Fruit fly (Drosophila melanogaster) whole organism, adult: ENCODE measurements around the gene E5.

ENCODE experiments used
- CG11617 ChIP-seq: fragments of 200-800 bp; sonication (Bioruptor generic); optimal IDR thresholded peaks from 2 replicates; lab custom pipeline; 2017; ENCODE audit warnings: mild to moderate bottlenecking, missing biosample characterization, missing genetic modification reagents, missing genetic modification characterization
- CG12768 ChIP-seq: fragments of 200-800 bp; sonication (Bioruptor generic); optimal IDR thresholded peaks from 2 replicates; lab custom pipeline; 2017; ENCODE audit warnings: missing biosample characterization, missing genetic modification characterization, mild to moderate bottlenecking, moderate library complexity, missing genetic modification reagents
- CG14711 ChIP-seq: fragments of 200-800 bp; sonication (Bioruptor generic); optimal IDR thresholded peaks from 2 replicates; lab custom pipeline; 2018; ENCODE audit warnings: missing biosample characterization, mild to moderate bottlenecking, missing genetic modification characterization, moderate library complexity
- CG1620 ChIP-seq: fragments of 200-800 bp; sonication (Bioruptor generic); optimal IDR thresholded peaks from 2 replicates; lab custom pipeline; 2016; ENCODE audit warnings: missing biosample characterization, missing genetic modification characterization
- CG33017 ChIP-seq: fragments of 200-800 bp; sonication (Bioruptor generic); optimal IDR thresholded peaks from 2 replicates; lab custom pipeline; 2018; ENCODE audit warnings: missing biosample characterization, mild to moderate bottlenecking, missing genetic modification characterization, moderate library complexity
- CG5204 ChIP-seq: fragments of 200-800 bp; sonication (Bioruptor generic); optimal IDR thresholded peaks from 2 replicates; lab custom pipeline; 2016; ENCODE audit warnings: missing biosample characterization, missing genetic modification characterization
- CG7045 ChIP-seq: fragments of 200-800 bp; sonication (Bioruptor generic); optimal IDR thresholded peaks from 2 replicates; lab custom pipeline; 2017; ENCODE audit warnings: missing biosample characterization, mild to moderate bottlenecking, missing genetic modification characterization
- CG7101 ChIP-seq: fragments of 200-800 bp; sonication (Bioruptor generic); optimal IDR thresholded peaks from 2 replicates; lab custom pipeline; 2018; ENCODE audit warnings: missing biosample characterization, mild to moderate bottlenecking, missing genetic modification characterization, moderate library complexity
- Clk ChIP-seq: fragments of 200-800 bp; sonication (Bioruptor generic); optimal IDR thresholded peaks from 2 replicates; lab custom pipeline; 2017; ENCODE audit warnings: missing biosample characterization, missing genetic modification characterization
- Crg-1 ChIP-seq: fragments of 200-800 bp; sonication (Bioruptor generic); optimal IDR thresholded peaks from 2 replicates; lab custom pipeline; 2016; ENCODE audit warnings: missing biosample characterization, missing genetic modification characterization
- Hr96 ChIP-seq: fragments of 200-800 bp; sonication (Bioruptor generic); optimal IDR thresholded peaks from 2 replicates; lab custom pipeline; 2016; ENCODE audit warnings: missing biosample characterization, missing genetic modification characterization
- Mnt ChIP-seq: fragments of 200-800 bp; sonication (Bioruptor generic); optimal IDR thresholded peaks from 2 replicates; lab custom pipeline; 2016; ENCODE audit warnings: missing biosample characterization, mild to moderate bottlenecking, missing genetic modification characterization
- bab1 ChIP-seq: fragments of 200-800 bp; sonication (Bioruptor generic); optimal IDR thresholded peaks from 3 replicates; lab custom pipeline; 2019; ENCODE audit warnings: missing biosample characterization, mild to moderate bottlenecking, missing genetic modification characterization, moderate library complexity
- cic ChIP-seq: fragments of 200-800 bp; sonication (Bioruptor generic); optimal IDR thresholded peaks from 2 replicates; lab custom pipeline; 2017; ENCODE audit warnings: missing biosample characterization, mild to moderate bottlenecking, missing genetic modification characterization, moderate library complexity
- cnc ChIP-seq, 2 experiments: fragments of >200 bp; optimal IDR thresholded peaks; 2 replicates each; lab custom pipeline; 2017
- kay ChIP-seq: fragments of 200-800 bp; sonication (Bioruptor generic); peaks from one replicate; lab custom pipeline; 2016; ENCODE audit warnings: missing biosample characterization, missing genetic modification characterization, borderline replicate concordance
- ovo ChIP-seq: fragments of 200-800 bp; sonication (Bioruptor generic); optimal IDR thresholded peaks from 2 replicates; lab custom pipeline; 2016; ENCODE audit warnings: missing biosample characterization, missing genetic modification characterization
- pad ChIP-seq: fragments of 200-800 bp; sonication (Bioruptor generic); optimal IDR thresholded peaks from 3 replicates; lab custom pipeline; 2017; ENCODE audit warnings: missing biosample characterization, missing genetic modification characterization, mild to moderate bottlenecking, moderate library complexity, missing genetic modification reagents
- tj ChIP-seq: fragments of 200-800 bp; sonication (Bioruptor generic); optimal IDR thresholded peaks from 3 replicates; lab custom pipeline; 2017; ENCODE audit warnings: missing biosample characterization, mild to moderate bottlenecking, missing genetic modification characterization, moderate library complexity
- toe ChIP-seq: fragments of 200-800 bp; sonication (Bioruptor generic); optimal IDR thresholded peaks from 2 replicates; lab custom pipeline; 2016; ENCODE audit warnings: missing biosample characterization, missing genetic modification characterization

The E5 gene

DNA sequence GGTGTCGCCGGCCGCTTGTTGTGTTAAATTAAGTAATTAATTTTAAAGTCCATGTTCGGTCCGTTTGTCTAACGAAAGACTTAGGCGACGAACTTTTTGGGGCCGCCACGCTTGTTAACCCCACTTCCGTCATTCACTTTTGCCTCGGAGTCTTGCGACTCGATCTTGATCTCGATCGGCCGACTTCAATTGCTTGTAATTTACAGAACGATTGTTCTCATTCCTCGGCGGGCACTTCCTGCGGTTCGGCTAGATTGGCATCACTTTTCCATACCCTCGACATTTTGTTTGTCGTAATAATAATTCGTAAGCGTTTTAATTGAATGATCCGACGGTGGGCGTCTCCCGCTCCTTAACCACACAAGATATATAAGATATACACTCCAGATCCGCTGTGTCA, 32.0 kb upstream of the E5 start:
- TF ChIP-seq pad (no peak), CG11617 (GFP tag; lab: Kevin White, UChicago) (no peak), CG5204 (GFP tag; lab: Kevin White, UChicago) (no peak), toe (no peak), bab1 (GFP tag; lab: Kevin White, UChicago) (no peak), CG7101 (tag; lab: Kevin White, UChicago) (no peak), Clk (GFP tag; lab: Kevin White, UChicago) (no peak), tj (GFP tag; lab: Kevin White, UChicago) (no peak), CG12768 (no peak), cic (GFP tag; lab: Kevin White, UChicago) (no peak), CG7045 (GFP tag; lab: Kevin White, UChicago) (no peak), Hr96 (GFP tag; lab: Kevin White, UChicago) (no peak), CG1620 (GFP tag; lab: Kevin White, UChicago) (no peak)

DNA sequence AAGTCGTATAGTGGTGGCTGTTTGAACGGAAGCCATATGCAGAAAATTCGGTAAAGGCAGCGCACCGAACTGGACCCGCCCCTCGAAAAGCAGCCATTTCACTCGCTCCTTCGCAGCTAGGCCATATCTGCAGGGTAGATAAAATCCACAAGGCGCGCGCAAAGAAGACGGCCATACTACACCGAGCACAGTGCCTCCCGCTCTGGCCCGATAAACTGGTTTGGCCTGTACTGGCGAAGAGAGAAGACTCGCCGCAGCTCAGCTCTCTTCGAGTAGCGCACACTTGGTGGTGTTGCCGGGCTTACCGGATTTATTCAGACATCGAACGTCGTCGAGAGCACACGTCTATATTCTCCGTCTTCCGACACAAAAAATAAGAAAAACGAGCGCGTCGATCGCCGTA, 26.8 kb upstream of the E5 start, which contains the start of gene ems:
Gene ems (plus strand): TSS at position 311 of the 403 bp plus-strand sequence.
- TF ChIP-seq kay (GFP tag; lab: Kevin White, UChicago): no peak
- TF ChIP-seq pad: peak; percentile 83
- no peak for TF ChIP-seq CG7045 (GFP tag; lab: Kevin White, UChicago)
- TF ChIP-seq Clk (GFP tag; lab: Kevin White, UChicago): no peak

DNA sequence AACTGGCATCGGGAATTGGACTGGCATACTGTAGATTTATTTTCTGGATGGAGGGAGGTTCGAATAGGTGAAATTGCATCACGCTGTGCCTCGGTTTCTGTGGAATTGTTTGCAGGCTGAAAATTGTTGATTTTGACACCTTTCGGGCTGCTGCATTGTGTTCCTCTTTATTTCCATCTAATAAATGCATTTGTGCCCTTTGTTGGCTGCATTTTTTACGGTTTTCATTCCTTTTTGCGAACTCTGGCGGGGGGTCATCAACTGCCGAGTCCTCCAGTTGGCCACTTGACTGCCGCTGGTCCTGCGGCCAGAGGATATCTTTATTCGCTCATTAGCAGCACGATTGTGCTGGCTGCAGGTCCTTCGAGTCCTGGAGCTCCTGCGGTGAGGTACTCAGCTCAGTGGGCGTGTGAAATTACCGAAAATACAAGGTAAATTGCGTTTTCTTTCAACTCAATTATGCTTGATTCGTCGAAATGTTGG, 25.1 kb upstream of the E5 start:
- no peak for TF ChIP-seq Mnt
- no peak for TF ChIP-seq Clk (GFP tag; lab: Kevin White, UChicago)
- TF ChIP-seq CG14711 (tag; lab: Kevin White, UChicago): no peak
- TF ChIP-seq CG7101 (tag; lab: Kevin White, UChicago): no peak
- TF ChIP-seq cnc (optimal IDR thresholded peaks at IDR 0.05; lab: Kevin White, UChicago): no peak
- TF ChIP-seq bab1 (GFP tag; lab: Kevin White, UChicago): no peak
- TF ChIP-seq CG1620 (GFP tag; lab: Kevin White, UChicago): no peak
- no peak for TF ChIP-seq CG5204 (GFP tag; lab: Kevin White, UChicago)
- no peak for TF ChIP-seq toe
- TF ChIP-seq CG11617 (GFP tag; lab: Kevin White, UChicago): no peak
- no peak for TF ChIP-seq pad
- no peak for TF ChIP-seq CG33017 (tag; lab: Kevin White, UChicago)
- no peak for TF ChIP-seq cic (GFP tag; lab: Kevin White, UChicago)
- no peak for TF ChIP-seq Crg-1 (GFP tag; lab: Kevin White, UChicago)
- TF ChIP-seq kay (GFP tag; lab: Kevin White, UChicago): no peak
- TF ChIP-seq Hr96 (GFP tag; lab: Kevin White, UChicago): no peak
- TF ChIP-seq CG7045 (GFP tag; lab: Kevin White, UChicago): no peak
- no peak for TF ChIP-seq ovo (GFP tag; lab: Kevin White, UChicago)

DNA sequence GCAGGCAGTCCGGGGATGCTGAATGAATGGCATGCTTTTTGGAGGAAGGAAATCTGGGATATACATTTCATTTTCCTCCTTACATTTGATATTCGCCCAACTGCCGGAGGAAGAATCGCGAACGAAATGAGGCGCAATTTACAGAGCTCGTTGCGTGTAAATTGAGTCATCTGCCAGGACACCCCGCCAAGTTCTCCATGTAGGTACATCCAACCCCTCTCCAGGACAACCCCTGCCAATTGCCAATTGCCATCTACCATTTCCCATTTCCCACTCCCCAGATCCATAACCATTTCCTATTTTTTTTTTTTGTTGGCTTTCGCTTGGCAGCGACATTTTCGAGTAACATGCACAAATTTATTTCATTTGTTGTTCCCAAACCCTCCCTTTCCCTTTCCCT, 22.1 kb upstream of the E5 start:
- TF ChIP-seq cnc (optimal IDR thresholded peaks at IDR 0.05; lab: Kevin White, UChicago): no peak
- no peak for TF ChIP-seq pad
- no peak for TF ChIP-seq CG7101 (tag; lab: Kevin White, UChicago)
- no peak for TF ChIP-seq CG14711 (tag; lab: Kevin White, UChicago)
- TF ChIP-seq ovo (GFP tag; lab: Kevin White, UChicago): no peak
- no peak for TF ChIP-seq CG5204 (GFP tag; lab: Kevin White, UChicago)
- TF ChIP-seq cic (GFP tag; lab: Kevin White, UChicago): no peak
- TF ChIP-seq tj (GFP tag; lab: Kevin White, UChicago): no peak
- no peak for TF ChIP-seq CG11617 (GFP tag; lab: Kevin White, UChicago)
- TF ChIP-seq toe: no peak
- no peak for TF ChIP-seq kay (GFP tag; lab: Kevin White, UChicago)
- no peak for TF ChIP-seq Crg-1 (GFP tag; lab: Kevin White, UChicago)
- no peak for TF ChIP-seq CG1620 (GFP tag; lab: Kevin White, UChicago)
- no peak for TF ChIP-seq CG7045 (GFP tag; lab: Kevin White, UChicago)
- TF ChIP-seq Clk (GFP tag; lab: Kevin White, UChicago): no peak
- no peak for TF ChIP-seq bab1 (GFP tag; lab: Kevin White, UChicago)
- no peak for TF ChIP-seq Mnt

DNA sequence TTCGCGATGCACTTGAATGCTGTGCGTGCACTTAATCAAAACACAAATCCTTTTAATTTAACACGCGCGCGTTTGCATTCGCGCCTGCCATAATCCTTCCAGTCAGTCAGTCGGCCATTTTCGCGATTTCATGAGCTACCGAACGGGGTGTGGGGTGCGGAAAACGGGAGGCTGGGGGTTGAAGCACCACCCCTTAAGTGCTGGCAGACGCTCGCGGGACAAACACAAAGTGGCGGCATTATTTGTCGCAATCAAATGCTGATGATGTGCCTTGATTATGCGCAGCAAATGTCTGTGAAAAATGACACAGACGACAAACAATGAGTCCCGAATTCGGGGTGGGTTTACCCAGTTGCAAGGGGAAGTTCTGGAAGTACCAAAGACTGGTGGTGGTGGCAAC, 20.9 kb upstream of the E5 start:
- TF ChIP-seq Mnt (no peak), CG5204 (GFP tag; lab: Kevin White, UChicago) (no peak), tj (GFP tag; lab: Kevin White, UChicago) (no peak), CG7045 (GFP tag; lab: Kevin White, UChicago) (no peak), kay (GFP tag; lab: Kevin White, UChicago) (no peak), toe (no peak), Crg-1 (GFP tag; lab: Kevin White, UChicago) (no peak), cic (GFP tag; lab: Kevin White, UChicago) (no peak), Hr96 (GFP tag; lab: Kevin White, UChicago) (no peak), cnc (optimal IDR thresholded peaks at IDR 0.05; lab: Kevin White, UChicago) (no peak), pad (no peak), CG14711 (tag; lab: Kevin White, UChicago) (no peak), CG33017 (tag; lab: Kevin White, UChicago) (no peak), CG11617 (GFP tag; lab: Kevin White, UChicago) (no peak), CG12768 (no peak)

DNA sequence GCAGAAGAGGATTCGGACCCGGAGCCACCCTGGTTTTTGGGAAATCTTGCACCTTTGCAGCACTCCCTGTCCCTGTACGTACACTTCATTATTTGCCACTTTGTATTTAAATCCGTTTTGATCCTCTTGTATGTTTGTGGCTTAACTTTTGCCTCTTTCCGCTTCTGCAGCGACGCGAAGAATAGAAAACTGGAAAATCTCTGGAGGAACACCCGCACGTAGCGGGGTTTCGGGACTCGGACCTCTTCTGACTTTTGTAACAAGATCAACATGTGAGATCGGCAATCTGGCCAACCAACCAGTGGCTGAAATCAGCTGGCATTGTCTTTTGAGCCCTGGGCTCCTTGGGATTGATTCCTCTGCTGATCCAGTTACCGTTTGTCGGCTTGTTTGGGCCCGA, 20.0 kb upstream of the E5 start:
- no peak for TF ChIP-seq bab1 (GFP tag; lab: Kevin White, UChicago)
- TF ChIP-seq toe: no peak
- TF ChIP-seq kay (GFP tag; lab: Kevin White, UChicago): no peak
- no peak for TF ChIP-seq CG11617 (GFP tag; lab: Kevin White, UChicago)
- TF ChIP-seq CG1620 (GFP tag; lab: Kevin White, UChicago): no peak
- no peak for TF ChIP-seq ovo (GFP tag; lab: Kevin White, UChicago)
